Fruit fly (Drosophila melanogaster) whole organism, wandering third instar larva: ENCODE data around the gene CG45089.

Experiments used
- CG32264 ChIP-seq: fragments of 200-800 bp; sonication (Bioruptor generic); optimal IDR thresholded peaks from 2 replicates; lab custom pipeline; 2016; ENCODE audit warnings: missing biosample characterization, missing genetic modification characterization
- HLH106 ChIP-seq: fragments of 200-800 bp; optimal IDR thresholded peaks from 3 replicates; lab custom pipeline; 2019; ENCODE audit warnings: missing biosample characterization, mild to moderate bottlenecking, missing genetic modification characterization, moderate library complexity
- Hnf4 ChIP-seq: fragments of 200-800 bp; sonication (Bioruptor generic); optimal IDR thresholded peaks from 2 replicates; lab custom pipeline; 2016; ENCODE audit warnings: missing biosample characterization, mild to moderate bottlenecking, missing genetic modification characterization
- Rel ChIP-seq, 2 experiments: fragments of 200-800 bp; sonication (Bioruptor generic) in 1 of 2; optimal IDR thresholded peaks; 2 replicates in 1 of 2; 3 replicates in 1 of 2; lab custom pipeline; 2016 to 2019; ENCODE audit warnings: mild to moderate bottlenecking in 2 of 2, missing biosample characterization in 2 of 2, missing genetic modification characterization in 2 of 2, moderate library complexity in 1 of 2
- Sp1 ChIP-seq: fragments of 200-800 bp; sonication (Bioruptor generic); optimal IDR thresholded peaks from 3 replicates; lab custom pipeline; 2019; ENCODE audit warnings: missing biosample characterization, mild to moderate bottlenecking, missing genetic modification characterization, moderate library complexity
- Vsx2 ChIP-seq: fragments of 200-300, 225-300 bp; sonication (Bioruptor generic); optimal IDR thresholded peaks from 2 replicates; lab custom pipeline; 2018; ENCODE audit warnings: missing biosample characterization, missing genetic modification characterization; ENCODE audit not compliant: partially characterized antibody
- br ChIP-seq: fragments of 200-800 bp; sonication (Bioruptor generic); optimal IDR thresholded peaks from 2 replicates; lab custom pipeline; 2016; ENCODE audit warnings: missing biosample characterization, missing genetic modification characterization
- brk ChIP-seq: fragments of 200-800 bp; sonication (Bioruptor generic); optimal IDR thresholded peaks from 2 replicates; lab custom pipeline; 2016; ENCODE audit warnings: missing biosample characterization, mild to moderate bottlenecking, missing genetic modification characterization
- dl ChIP-seq, 2 experiments: fragments of 175-275, 200-275 bp in 1 of 2; fragments of 200-275 bp in 1 of 2; sonication (Bioruptor generic); optimal IDR thresholded peaks; lab custom pipeline; 2018; ENCODE audit warnings: mild to moderate bottlenecking in 2 of 2, missing biosample characterization in 2 of 2, missing genetic modification characterization in 2 of 2, moderate library complexity in 2 of 2; ENCODE audit not compliant: partially characterized antibody in 2 of 2, insufficient read depth in 1 of 2
- dsf ChIP-seq: sonication (Bioruptor generic); optimal IDR thresholded peaks from 2 replicates; lab custom pipeline; 2016; ENCODE audit warnings: missing biosample characterization, missing genetic modification characterization, borderline replicate concordance
- foxo ChIP-seq, 2 experiments: fragments of 200-800 bp; sonication (Bioruptor generic); optimal IDR thresholded peaks; 2 replicates in 1 of 2; 3 replicates in 1 of 2; lab custom pipeline; 2016 to 2017; ENCODE audit warnings: missing biosample characterization in 2 of 2, missing genetic modification characterization in 2 of 2
- h ChIP-seq: fragments of 200-800 bp; sonication (Bioruptor generic); optimal IDR thresholded peaks from 3 replicates; lab custom pipeline; 2016; ENCODE audit warnings: missing biosample characterization, mild to moderate bottlenecking, missing genetic modification characterization
- lola ChIP-seq: fragments of >200 bp; optimal IDR thresholded peaks from 2 replicates; lab custom pipeline; 2017; ENCODE audit warnings: missing biosample characterization, missing genetic modification characterization
- psq ChIP-seq: fragments of 200-800 bp; sonication (Bioruptor generic); optimal IDR thresholded peaks from 3 replicates; lab custom pipeline; 2017; ENCODE audit warnings: missing biosample characterization, mild to moderate bottlenecking, missing genetic modification characterization, moderate library complexity
- usp ChIP-seq: fragments of >200 bp; optimal IDR thresholded peaks from 2 replicates; lab custom pipeline; 2017; ENCODE audit warnings: missing biosample characterization, missing genetic modification characterization
- woc ChIP-seq: sonication (Bioruptor generic); optimal IDR thresholded peaks from 2 replicates; lab custom pipeline; 2016; ENCODE audit warnings: missing biosample characterization, mild to moderate bottlenecking, missing genetic modification characterization

CG45089 gene

DNA sequence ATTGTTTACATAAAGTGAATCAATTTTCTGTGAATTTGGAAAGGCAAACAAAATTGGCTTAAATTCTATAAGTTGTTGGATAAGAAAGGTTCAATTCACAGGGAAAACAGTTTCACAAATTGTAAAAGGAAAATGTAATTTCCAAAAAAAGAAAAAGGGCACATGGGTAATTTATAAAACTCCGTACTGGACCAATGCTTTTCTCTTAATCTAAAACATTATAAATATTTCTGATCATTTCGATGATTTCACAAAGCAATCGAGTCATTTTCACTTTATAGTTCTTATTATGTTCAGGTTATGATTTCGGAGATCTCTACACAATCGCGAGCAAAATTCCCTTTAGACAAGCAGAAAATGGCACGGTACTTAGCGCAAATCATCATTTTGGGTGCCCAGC lies 35.7 kb downstream of the CG45089 start, which contains the start of gene CG1409:
Gene CG1409 (plus strand): TSS at position 301 of the 400 bp plus-strand sequence.
- TF ChIP-seq dl (GFP tag; optimal IDR thresholded peaks at IDR 0.05; lab: Kevin White, UChicago; ENCODE audit: insufficient read depth in 1 of 2, partially characterized antibody in 2 of 2) (no peak), Rel (GFP tag; optimal IDR thresholded peaks at IDR 0.05; lab: Kevin White, UChicago) (no peak), Rel (tag; optimal IDR thresholded peaks at IDR 0.05; lab: Kevin White, UChicago) (no peak), Vsx2 (no peak), Sp1 (no peak), Hnf4 (no peak), HLH106 (tag; lab: Kevin White, UChicago) (no peak), dsf (no peak), br (GFP tag; lab: Kevin White, UChicago) (no peak), foxo (GFP tag; optimal IDR thresholded peaks at IDR 0.05; lab: Kevin White, UChicago) (no peak)

DNA sequence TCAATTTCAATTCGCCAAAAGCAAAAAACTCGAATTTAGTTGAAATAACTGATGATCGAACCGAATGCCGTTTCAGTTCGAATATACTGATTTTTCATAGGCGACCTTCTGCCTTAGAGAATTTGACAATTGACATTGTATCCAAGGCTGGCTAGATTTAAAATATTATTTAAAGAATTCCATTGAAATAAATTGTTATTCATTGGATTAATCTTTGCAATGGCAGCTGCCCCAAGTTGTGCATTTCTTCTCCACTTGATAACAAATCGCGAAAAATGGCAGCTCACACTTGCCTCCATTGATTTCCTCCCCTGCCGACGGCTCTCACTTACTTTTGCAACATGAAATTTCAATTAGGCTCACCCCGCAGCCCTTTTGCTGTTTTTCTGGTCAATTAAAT lies 39.5 kb downstream of the CG45089 start, which contains the start of gene CG10920:
Gene CG10920 (minus strand): TSS at position 101 of the 400 bp plus-strand sequence.
- TF ChIP-seq brk (GFP tag; lab: Kevin White, UChicago) = no peak
- TF ChIP-seq psq (GFP tag; lab: Kevin White, UChicago) = no peak
- no peak for TF ChIP-seq HLH106 (tag; lab: Kevin White, UChicago)
- no peak for TF ChIP-seq CG32264 (GFP tag; lab: Kevin White, UChicago)
- no peak for TF ChIP-seq Vsx2
- TF ChIP-seq woc = no peak
- no peak for TF ChIP-seq h (GFP tag; lab: Kevin White, UChicago)
- TF ChIP-seq lola (GFP tag; lab: Kevin White, UChicago) = no peak
- no peak for TF ChIP-seq usp (GFP tag; lab: Kevin White, UChicago)
